Worm (Caenorhabditis elegans) whole organism, L1 larva: ENCODE data around the gene ZC204.6.

Experiments
- ama-1 ChIP-seq: fragments of 150-350 bp; optimal IDR thresholded peaks from 2 replicates; lab custom pipeline; 2014
- ceh-90 ChIP-seq: sonication (generic microtip); optimal IDR thresholded peaks from 2 replicates; lab custom pipeline; 2016; ENCODE audit warnings: missing genetic modification characterization, missing compliant biosample characterization
- elt-3 ChIP-seq, 6 experiments: fragments of 150-350 bp in 1 of 6; sonication (generic microtip); optimal IDR thresholded peaks; 2 replicates each; lab custom pipeline; 2017 to 2018; ENCODE audit warnings: missing biosample characterization in 6 of 6, missing genetic modification characterization in 6 of 6, inconsistent platforms in 1 of 6
- ets-5 ChIP-seq: fragments of 200-800 bp; sonication (Bioruptor generic); IDR thresholded peaks from 2 replicates; pipeline ENCODE4 v1.3.6; 2022; ENCODE audit warnings: missing genetic modification characterization, missing compliant biosample characterization
- hlh-4 ChIP-seq: sonication (generic microtip); optimal IDR thresholded peaks from 2 replicates; lab custom pipeline; 2016; ENCODE audit warnings: mild to moderate bottlenecking, missing genetic modification characterization, missing compliant biosample characterization
- hpl-2 ChIP-seq: fragments of 150-350 bp; optimal IDR thresholded peaks from 2 replicates; lab custom pipeline; 2014; ENCODE audit warnings: missing biosample characterization, missing genetic modification reagents, missing genetic modification characterization
- jun-1 ChIP-seq: fragments of 150-350 bp; optimal IDR thresholded peaks from 2 replicates; lab custom pipeline; 2014; ENCODE audit warnings: missing biosample characterization, missing genetic modification reagents, missing genetic modification characterization
- lin-15B ChIP-seq: fragments of 150-350 bp; sonication (generic microtip); optimal IDR thresholded peaks from 3 replicates; lab custom pipeline; 2014; ENCODE audit warnings: missing biosample characterization, missing genetic modification characterization
- nhr-77 ChIP-seq: fragments of 150-350 bp; optimal IDR thresholded peaks from 2 replicates; lab custom pipeline; 2014; ENCODE audit warnings: missing biosample characterization, missing genetic modification characterization
- sup-37 ChIP-seq: fragments of 200-800 bp; sonication (Bioruptor generic); optimal IDR thresholded peaks from 2 replicates; lab custom pipeline; 2018; ENCODE audit warnings: mild to moderate bottlenecking, missing genetic modification characterization, missing compliant biosample characterization
- unc-62 ChIP-seq: fragments of 150-350 bp; optimal IDR thresholded peaks from 2 replicates; lab custom pipeline; 2014; ENCODE audit warnings: missing biosample characterization, missing genetic modification reagents, missing genetic modification characterization
- ztf-11 ChIP-seq, 2 experiments: sonication (generic microtip); optimal IDR thresholded peaks; 2 replicates each; lab custom pipeline; 2016 to 2017; ENCODE audit warnings: missing genetic modification characterization in 2 of 2, missing biosample characterization in 1 of 2, missing compliant biosample characterization in 1 of 2

DNA sequence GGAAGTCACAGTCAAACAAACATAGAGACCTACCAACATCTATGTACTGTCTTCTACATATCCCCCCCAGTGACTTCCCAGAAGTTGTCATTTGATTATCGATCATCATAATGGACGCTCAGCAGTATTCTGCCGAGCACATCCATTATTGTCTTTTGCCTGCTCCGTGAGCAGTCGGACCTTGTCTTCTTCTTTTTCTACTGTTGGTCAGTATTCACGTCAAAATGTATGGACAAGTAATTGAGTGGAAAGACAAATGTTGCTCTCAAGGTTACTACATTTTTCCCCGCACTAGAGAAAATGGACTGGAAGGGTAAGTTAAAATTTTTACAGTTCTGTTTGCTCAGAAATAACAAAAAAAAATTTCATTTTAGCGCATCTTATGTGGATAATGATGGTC, 10.3 kb upstream of the ZC204.6 start, which contains the start of gene btb-12:
- TF ChIP-seq hpl-2 (GFP tag; lab: Kevin White, UChicago) (no peak), sup-37 (no peak), jun-1 (tag; lab: Kevin White, UChicago) (no peak), lin-15B (tag; lab: Kevin White, UChicago) (no peak), unc-62 (GFP tag; lab: Kevin White, UChicago) (no peak), ceh-90 (tag; lab: Kevin White, UChicago) (no peak), ztf-11 (tag; optimal IDR thresholded peaks at IDR 0.05; lab: Kevin White, UChicago) (no peak), elt-3 (tag; optimal IDR thresholded peaks at IDR 0.05; lab: Kevin White, UChicago) (no peak), nhr-77 (tag; lab: Kevin White, UChicago) (no peak), ets-5 (GFP tag; lab: Robert Waterston, UW) (no peak), hlh-4 (tag; lab: Kevin White, UChicago) (no peak), ama-1 (lab: Kevin White, UChicago) (no peak)
